Fruit fly (Drosophila melanogaster) whole organism, prepupa: ENCODE data around the gene bwa.

ENCODE experiments used
- CG6808 ChIP-seq: fragments of 200-800 bp; sonication (Bioruptor generic); optimal IDR thresholded peaks from 3 replicates; lab custom pipeline; 2017; ENCODE audit warnings: missing biosample characterization, missing genetic modification characterization, mild to moderate bottlenecking, moderate library complexity, missing genetic modification reagents
- CG6854 ChIP-seq: fragments of 200-800 bp; sonication (Bioruptor generic); optimal IDR thresholded peaks from 2 replicates; lab custom pipeline; 2017; ENCODE audit warnings: missing biosample characterization, mild to moderate bottlenecking, missing genetic modification characterization
- CG7368 ChIP-seq: fragments of 200-800 bp; sonication (Bioruptor generic); optimal IDR thresholded peaks from 3 replicates; lab custom pipeline; 2016; ENCODE audit warnings: missing biosample characterization, missing genetic modification characterization
- CG8632 ChIP-seq: fragments of 200-800 bp; sonication (Bioruptor generic); optimal IDR thresholded peaks from 3 replicates; lab custom pipeline; 2016; ENCODE audit warnings: missing biosample characterization, missing genetic modification characterization
- Sox14 ChIP-seq: fragments of 200-800 bp; sonication (Bioruptor generic); optimal IDR thresholded peaks from 3 replicates; lab custom pipeline; 2016; ENCODE audit warnings: missing biosample characterization, missing genetic modification characterization
- achi ChIP-seq: fragments of 200-800 bp; sonication (Bioruptor generic); optimal IDR thresholded peaks from 3 replicates; lab custom pipeline; 2016; ENCODE audit warnings: missing biosample characterization, missing genetic modification characterization
- salr ChIP-seq, 2 experiments: fragments of 200-800 bp; sonication (Bioruptor generic); optimal IDR thresholded peaks; 3 replicates each; lab custom pipeline; 2016 to 2018; ENCODE audit warnings: missing biosample characterization in 2 of 2, missing genetic modification characterization in 2 of 2, mild to moderate bottlenecking in 1 of 2

DNA sequence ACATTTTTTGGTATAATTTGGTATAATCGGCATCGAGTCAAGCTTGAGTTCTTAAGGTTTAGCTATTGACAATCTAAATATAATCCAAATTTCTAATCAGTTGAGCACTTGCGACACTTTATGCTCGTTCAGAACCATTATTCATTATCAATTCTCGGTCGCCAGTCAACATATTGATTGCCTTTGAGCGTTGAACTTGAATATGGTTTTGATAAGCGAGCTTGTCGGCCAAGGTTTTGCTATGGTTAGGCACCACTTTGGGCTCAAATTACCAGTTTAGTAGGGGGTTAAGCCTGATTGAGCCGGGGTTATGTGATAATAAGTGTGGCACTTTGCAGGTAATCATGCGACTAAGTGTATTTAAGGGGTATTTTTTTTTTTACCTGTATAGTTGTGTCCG lies 8.2 kb downstream of the bwa start:
- no peak for TF ChIP-seq Sox14 (GFP tag; lab: Kevin White, UChicago)
- TF ChIP-seq salr (GFP tag; optimal IDR thresholded peaks at IDR 0.05; lab: Kevin White, UChicago): no peak
- no peak for TF ChIP-seq CG7368 (GFP tag; lab: Kevin White, UChicago)
- no peak for TF ChIP-seq CG6808 (GFP tag; lab: Kevin White, UChicago)
- TF ChIP-seq achi (GFP tag; lab: Kevin White, UChicago): no peak
- no peak for TF ChIP-seq CG6854 (GFP tag; lab: Kevin White, UChicago)
- TF ChIP-seq CG8632 (GFP tag; lab: Kevin White, UChicago): no peak
